Worm (Caenorhabditis elegans): Measurements from ENCODE around the gene idpp-16.

ce11 chrV:11589433-11589832 lies 16.9 kb downstream of the idpp-16 start, which contains the start of gene srx-82:
- TF ChIP-seq nhr-90 (tag; optimal IDR thresholded peaks at IDR 0.05) (no peak), ekl-4 (GFP tag; IDR thresholded peaks at IDR 0.05) (no peak), xnd-1 (tag; optimal IDR thresholded peaks at IDR 0.05) (no peak), ztf-22 (GFP tag; optimal IDR thresholded peaks at IDR 0.05) (no peak), cebp-2 (GFP tag; IDR thresholded peaks at IDR 0.05) (no peak), sdz-38 (tag; optimal IDR thresholded peaks at IDR 0.05) (no peak), C17E4.6 (GFP tag; IDR thresholded peaks at IDR 0.05) (no peak)
